Worm (Caenorhabditis elegans) whole organism, late embryonic: ENCODE results near the gene cest-33.

Experiments
- ceh-45 ChIP-seq: fragments of 200-800 bp; sonication (Bioruptor generic); IDR thresholded peaks from 2 replicates; pipeline ENCODE4 v1.3.6; 2022; ENCODE audit warnings: missing genetic modification reagents, missing genetic modification characterization, missing compliant biosample characterization
- ceh-48 ChIP-seq: sonication (generic microtip); optimal IDR thresholded peaks from 2 replicates; lab custom pipeline; 2016; ENCODE audit warnings: missing genetic modification characterization, inconsistent platforms, missing compliant biosample characterization
- dve-1 ChIP-seq: sonication (generic microtip); optimal IDR thresholded peaks from 2 replicates; lab custom pipeline; 2017; ENCODE audit warnings: antibody characterized with exemption, mild to moderate bottlenecking, missing genetic modification characterization, missing compliant biosample characterization
- hlh-30 ChIP-seq: sonication (generic microtip); optimal IDR thresholded peaks from 2 replicates; lab custom pipeline; 2017; ENCODE audit warnings: antibody characterized with exemption, missing genetic modification characterization, missing compliant biosample characterization; ENCODE audit not compliant: insufficient read depth
- nhr-11 ChIP-seq: fragments of 150-350 bp; optimal IDR thresholded peaks from 2 replicates; lab custom pipeline; 2014; ENCODE audit warnings: missing biosample characterization, missing genetic modification characterization
- sox-4 ChIP-seq: sonication (generic microtip); optimal IDR thresholded peaks from 2 replicates; lab custom pipeline; 2017; ENCODE audit warnings: mild to moderate bottlenecking, missing genetic modification characterization, inconsistent platforms, missing compliant biosample characterization

- TF ChIP-seq nhr-11 (tag; lab: Kevin White, UChicago) (no peak), hlh-30 (tag; lab: Kevin White, UChicago) (no peak), ceh-45 (GFP tag; lab: Robert Waterston, UW) (no peak), sox-4 (tag; lab: Kevin White, UChicago) (no peak), dve-1 (tag; lab: Kevin White, UChicago) (no peak), ceh-48 (no peak)
Observed at ce11 chrV:6385677-6386276, 20.3 kb upstream of the cest-33 start.
